Worm (Caenorhabditis elegans): Measurements from ENCODE around the gene oac-24.

ce11 chrV:4758019-4758418 is 47.5 kb downstream of the oac-24 start:
- TF ChIP-seq tbx-2 (tag; optimal IDR thresholded peaks at IDR 0.05) (no peak), unc-86 (tag; optimal IDR thresholded peaks at IDR 0.05) (no peak)

Measured in whole organism, late embryonic.